Worm (Caenorhabditis elegans): Measurements from ENCODE around the gene cyp-31A3.

Gene cyp-31A3

DNA sequence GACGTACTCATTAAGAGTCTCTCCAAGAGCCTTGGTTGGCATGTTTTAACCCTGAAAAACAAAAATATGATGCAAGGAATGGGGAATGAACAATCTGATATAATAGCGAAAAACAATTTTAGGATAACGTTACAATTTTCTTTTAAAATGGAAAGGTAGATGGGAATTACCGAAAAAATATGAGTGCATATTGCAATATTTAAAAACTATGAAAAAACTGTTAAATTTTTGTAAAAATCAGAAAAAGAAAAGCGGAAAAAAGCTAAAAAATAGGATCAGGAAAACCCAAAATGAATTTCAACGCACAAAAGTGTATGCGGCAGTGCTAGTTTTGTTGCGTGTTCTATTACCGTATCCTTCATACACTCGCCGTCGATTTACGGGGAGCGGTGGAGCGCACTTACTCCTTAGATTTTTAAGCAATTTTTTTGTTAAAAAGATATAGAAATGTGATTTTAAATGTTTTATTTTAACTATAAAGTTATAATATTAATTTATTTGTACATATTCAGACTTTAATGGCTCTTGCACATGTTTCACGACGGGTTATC is 11.0 kb upstream of the cyp-31A3 start, which contains the start of the genes rpl-20 and Y17G9B.5 (continued):
- TF ChIP-seq cebp-1 (GFP tag; IDR thresholded peaks at IDR 0.05) = peak; percentile 93
- peak; percentile 99 for TF ChIP-seq cebp-1 (tag; optimal IDR thresholded peaks at IDR 0.05)
- TF ChIP-seq sdz-38 (tag; optimal IDR thresholded peaks at IDR 0.05) = no peak
- TF ChIP-seq F49E8.2 (tag; optimal IDR thresholded peaks at IDR 0.05; ENCODE audit: insufficient read depth) = peak; percentile 98
- TF ChIP-seq F10E7.11 (tag; optimal IDR thresholded peaks at IDR 0.05) = peak; percentile 93
- TF ChIP-seq Y56A3A.18 (GFP tag; IDR thresholded peaks at IDR 0.05) = peak; percentile 99
- peak; percentile 97 for TF ChIP-seq B0019.2 (GFP tag; conservative IDR thresholded peaks at IDR 0.05)
- TF ChIP-seq dpl-1 (GFP tag; optimal IDR thresholded peaks at IDR 0.05) = peak; percentile 96
- peak; percentile 98 for TF ChIP-seq cebp-2 (GFP tag; IDR thresholded peaks at IDR 0.05)
- TF ChIP-seq nhr-179 (tag; optimal IDR thresholded peaks at IDR 0.05) = no peak
- TF ChIP-seq zfh-2 (GFP tag; conservative IDR thresholded peaks at IDR 0.05) = peak; percentile 72
- TF ChIP-seq tbx-9 (tag; optimal IDR thresholded peaks at IDR 0.05; ENCODE audit: borderline replicate concordance) = peak; percentile 42
- no peak for TF ChIP-seq nfya-1 (tag; optimal IDR thresholded peaks at IDR 0.05; ENCODE audit: borderline replicate concordance, insufficient read depth)
- peak; percentile 95 to 97 for TF ChIP-seq let-607 (tag; optimal IDR thresholded peaks at IDR 0.05)
- TF ChIP-seq mes-4 (tag; optimal IDR thresholded peaks at IDR 0.05) = peak; percentile 88
- TF ChIP-seq attf-6 (GFP tag; IDR thresholded peaks at IDR 0.05) = peak; percentile 94
- TF ChIP-seq F33H1.4 (GFP tag; IDR thresholded peaks at IDR 0.05) = peak; percentile 98
- TF ChIP-seq gei-17 (GFP tag; optimal IDR thresholded peaks at IDR 0.05) = peak; percentile 94
- TF ChIP-seq hmg-1.2 (GFP tag; IDR thresholded peaks at IDR 0.05) = peak; percentile 97
- TF ChIP-seq egl-18 (GFP tag; IDR thresholded peaks at IDR 0.05) = peak; percentile 98
- TF ChIP-seq F37B4.10 (GFP tag; IDR thresholded peaks at IDR 0.05) = peak; percentile 99
- TF ChIP-seq K11D2.4 (GFP tag; IDR thresholded peaks at IDR 0.05) = peak; percentile 100
- TF ChIP-seq ekl-4 (GFP tag; IDR thresholded peaks at IDR 0.05) = peak; percentile 99
- TF ChIP-seq lin-54 (GFP tag; optimal IDR thresholded peaks at IDR 0.05) = peak; percentile 99
- peak; percentile 80 for TF ChIP-seq akir-1 (GFP tag; optimal IDR thresholded peaks at IDR 0.05)
- peak; percentile 99 for TF ChIP-seq ceh-27 (GFP tag; optimal IDR thresholded peaks at IDR 0.05)
- TF ChIP-seq snpc-1.3 (tag; optimal IDR thresholded peaks at IDR 0.05; ENCODE audit: insufficient read depth) = peak; percentile 99
- TF ChIP-seq atf-7 (tag; optimal IDR thresholded peaks at IDR 0.05) = peak; percentile 99
- TF ChIP-seq madf-3 (GFP tag; IDR thresholded peaks at IDR 0.05) = peak; percentile 99
- TF ChIP-seq egl-44 (GFP tag; IDR thresholded peaks at IDR 0.05) = peak; percentile 98
- TF ChIP-seq ceh-58 (GFP tag; IDR thresholded peaks at IDR 0.05) = 0 out of 2 replicates have a peak, but pooled peaks have one; percentile 54
- peak; percentile 100 for TF ChIP-seq dox-1 (GFP tag; IDR thresholded peaks at IDR 0.05)

DNA sequence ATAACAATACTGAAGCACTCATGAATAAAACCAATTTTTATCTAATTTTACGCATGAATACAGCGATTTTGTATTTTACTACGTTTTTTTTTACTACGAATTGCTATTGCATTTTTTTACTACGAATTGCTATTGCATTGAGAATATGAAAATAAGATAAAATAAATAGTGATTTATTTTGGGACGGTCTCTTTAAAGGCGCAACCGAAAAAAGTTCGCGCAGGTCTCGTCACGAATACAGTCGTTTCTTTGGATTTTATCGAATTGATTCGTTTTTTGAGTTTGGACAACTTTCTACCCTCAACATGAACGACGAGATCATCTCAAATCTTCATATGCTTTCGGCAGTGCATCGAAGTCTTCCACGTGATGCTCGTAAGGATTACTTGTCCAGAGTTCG is 9.0 kb upstream of the cyp-31A3 start, which contains the start of gene Y17G9B.4:
Gene Y17G9B.4, plus strand, starts transcription at position 306 of the 400 bp plus-strand sequence.
- TF ChIP-seq athp-1 (tag; optimal IDR thresholded peaks at IDR 0.05) = no peak
- TF ChIP-seq zfh-2 (GFP tag; conservative IDR thresholded peaks at IDR 0.05) = no peak
- TF ChIP-seq D2030.7 (GFP tag; IDR thresholded peaks at IDR 0.05) = peak; percentile 53
- no peak for TF ChIP-seq nfyb-1 (GFP tag; IDR thresholded peaks at IDR 0.05)
- peak; percentile 17 for TF ChIP-seq tbp1 (GFP tag; optimal IDR thresholded peaks at IDR 0.05)
- TF ChIP-seq nhr-179 (tag; optimal IDR thresholded peaks at IDR 0.05) = no peak
- no peak for TF ChIP-seq ztf-22 (GFP tag; optimal IDR thresholded peaks at IDR 0.05)
- no peak for TF ChIP-seq lin-40 (tag; optimal IDR thresholded peaks at IDR 0.05)
- no peak for TF ChIP-seq nhr-90 (tag; optimal IDR thresholded peaks at IDR 0.05)
- TF ChIP-seq aptf-2 (GFP tag; conservative IDR thresholded peaks at IDR 0.05) = no peak
- no peak for TF ChIP-seq Y56A3A.18 (GFP tag; IDR thresholded peaks at IDR 0.05)
- TF ChIP-seq ceh-58 (GFP tag; IDR thresholded peaks at IDR 0.05) = no peak
- peak; percentile 42 for TF ChIP-seq madf-8 (GFP tag; conservative IDR thresholded peaks at IDR 0.05)
- TF ChIP-seq madf-6 (GFP tag; IDR thresholded peaks at IDR 0.05) = peak; percentile 83
- no peak for TF ChIP-seq nhr-27 (tag; optimal IDR thresholded peaks at IDR 0.05)
- TF ChIP-seq sea-2 (GFP tag; IDR thresholded peaks at IDR 0.05) = no peak
- no peak for TF ChIP-seq snpc-4 (GFP tag; optimal IDR thresholded peaks at IDR 0.05)
- peak in 2 of 4 experiments; percentile 25 to 52 for TF ChIP-seq snpc-4 (tag; optimal IDR thresholded peaks at IDR 0.05)
- TF ChIP-seq ceh-27 (GFP tag; optimal IDR thresholded peaks at IDR 0.05) = no peak
- no peak for TF ChIP-seq B0261.1 (tag; optimal IDR thresholded peaks at IDR 0.05)
- TF ChIP-seq ztf-26 (tag; optimal IDR thresholded peaks at IDR 0.05) = no peak

All from whole organism, young adult.